Worm (Caenorhabditis elegans): Measurements from ENCODE around the gene F53F8.6.

DNA sequence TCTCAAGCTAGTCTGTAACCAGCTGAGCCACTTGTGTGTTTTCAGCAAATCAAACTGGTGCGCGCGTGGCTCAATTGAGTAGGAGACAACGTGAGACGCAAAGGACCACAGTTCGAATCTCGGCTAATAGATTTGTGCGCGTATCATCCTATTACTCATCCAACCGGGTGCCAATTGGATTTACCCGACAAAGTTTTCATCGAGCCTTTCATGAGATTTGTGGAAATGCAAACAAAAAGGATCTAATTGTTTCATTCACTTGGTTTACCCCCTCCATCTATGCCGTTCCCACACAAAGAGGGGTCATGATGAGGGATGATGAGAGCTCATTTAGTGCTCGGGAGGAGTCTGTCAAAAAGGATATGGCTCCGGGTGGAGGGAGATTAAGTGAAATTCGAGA, 48.9 kb upstream of the F53F8.6 start:
- TF ChIP-seq nhr-12 (tag; optimal IDR thresholded peaks at IDR 0.05) (no peak), pha-4 (tag; optimal IDR thresholded peaks at IDR 0.05) (no peak), M03D4.4 (tag; optimal IDR thresholded peaks at IDR 0.05) (no peak), ceh-39 (tag; optimal IDR thresholded peaks at IDR 0.05) (no peak)
